Worm (Caenorhabditis elegans): ENCODE data around the gene nlp-26.

- TF ChIP-seq pag-3 (tag; optimal IDR thresholded peaks at IDR 0.05; ENCODE audit: borderline replicate concordance) (no peak), ets-4 (tag; optimal IDR thresholded peaks at IDR 0.05) (no peak), ceh-34 (tag; optimal IDR thresholded peaks at IDR 0.05) (no peak), dve-1 (tag; optimal IDR thresholded peaks at IDR 0.05) (no peak), hlh-13 (GFP tag; optimal IDR thresholded peaks at IDR 0.05) (no peak), ahr-1 (tag; optimal IDR thresholded peaks at IDR 0.05) (no peak), pha-4 (tag; optimal IDR thresholded peaks at IDR 0.05) (no peak), mec-3 (tag; optimal IDR thresholded peaks at IDR 0.05; ENCODE audit: borderline replicate concordance) (no peak)
Measured at ce11 chrV:19625719-19626118, 12.5 kb downstream of the nlp-26 start.
